Worm (Caenorhabditis elegans) whole organism, L1 larva: ENCODE results near the gene C35C5.9.
A peak's percentile ranks its signal among the peaks of the same experiment; 100 is the strongest.

ENCODE experiments used
- F16B12.6 ChIP-seq: fragments of 150-350 bp; optimal IDR thresholded peaks from 2 replicates; lab custom pipeline; 2014; ENCODE audit warnings: missing biosample characterization, missing genetic modification characterization
- aha-1 ChIP-seq: fragments of 150-350 bp; optimal IDR thresholded peaks from 2 replicates; lab custom pipeline; 2014; ENCODE audit warnings: missing biosample characterization, missing genetic modification characterization
- aly-2 ChIP-seq: fragments of 150-350 bp; optimal IDR thresholded peaks from 2 replicates; lab custom pipeline; 2014; ENCODE audit warnings: missing biosample characterization, missing genetic modification characterization
- blmp-1 ChIP-seq: fragments of 150-350 bp; optimal IDR thresholded peaks from 2 replicates; lab custom pipeline; 2014; ENCODE audit warnings: missing biosample characterization, missing genetic modification characterization
- ceh-63 ChIP-seq: fragments of 200-800 bp; sonication (Bioruptor generic); optimal IDR thresholded peaks from 2 replicates; lab custom pipeline; 2018; ENCODE audit warnings: mild to moderate bottlenecking, missing genetic modification characterization, missing compliant biosample characterization
- ceh-90 ChIP-seq: sonication (generic microtip); optimal IDR thresholded peaks from 2 replicates; lab custom pipeline; 2016; ENCODE audit warnings: missing genetic modification characterization, missing compliant biosample characterization
- dpl-1 ChIP-seq, 3 experiments: fragments of 150-350 bp in 2 of 3; sonication (generic microtip) in 1 of 3; optimal IDR thresholded peaks; 2 replicates each; lab custom pipeline; 2014 to 2017; ENCODE audit warnings: missing biosample characterization in 3 of 3, missing genetic modification characterization in 3 of 3, missing genetic modification reagents in 3 of 3
- egl-13 ChIP-seq: sonication (generic microtip); optimal IDR thresholded peaks from 2 replicates; lab custom pipeline; 2016; ENCODE audit warnings: missing genotype, missing genetic modification reagents, missing genetic modification characterization, missing compliant biosample characterization
- egl-27 ChIP-seq, 2 experiments: fragments of 150-350 bp in 1 of 2; sonication (generic microtip); optimal IDR thresholded peaks; 3 replicates each; lab custom pipeline; 2017 to 2018; ENCODE audit warnings: missing biosample characterization in 2 of 2, missing genetic modification characterization in 2 of 2, missing genetic modification reagents in 2 of 2
- elt-2 ChIP-seq: sonication (generic microtip); optimal IDR thresholded peaks from 2 replicates; lab custom pipeline; 2016; ENCODE audit warnings: missing genetic modification characterization, mild to moderate bottlenecking, inconsistent platforms, missing compliant biosample characterization, missing genetic modification reagents
- ets-5 ChIP-seq: fragments of 200-800 bp; sonication (Bioruptor generic); IDR thresholded peaks from 2 replicates; pipeline ENCODE4 v1.3.6; 2022; ENCODE audit warnings: missing genetic modification characterization, missing compliant biosample characterization
- fkh-10 ChIP-seq: sonication (generic microtip); optimal IDR thresholded peaks from 2 replicates; lab custom pipeline; 2017; ENCODE audit warnings: missing biosample characterization, missing genetic modification reagents, missing genetic modification characterization
- fos-1 ChIP-seq: fragments of 150-350 bp; optimal IDR thresholded peaks from 2 replicates; lab custom pipeline; 2014; ENCODE audit warnings: missing biosample characterization, missing genetic modification characterization
- jun-1 ChIP-seq: fragments of 150-350 bp; optimal IDR thresholded peaks from 2 replicates; lab custom pipeline; 2014; ENCODE audit warnings: missing biosample characterization, missing genetic modification reagents, missing genetic modification characterization
- lin-14 ChIP-seq: fragments of 200-800 bp; sonication (Bioruptor generic); optimal IDR thresholded peaks from 2 replicates; lab custom pipeline; 2018; ENCODE audit warnings: mild to moderate bottlenecking, missing genetic modification characterization, moderate library complexity, missing compliant biosample characterization
- lin-15B ChIP-seq: fragments of 150-350 bp; sonication (generic microtip); optimal IDR thresholded peaks from 3 replicates; lab custom pipeline; 2014; ENCODE audit warnings: missing biosample characterization, missing genetic modification characterization
- lin-35 ChIP-seq, 2 experiments: fragments of 150-350 bp; optimal IDR thresholded peaks; 2 replicates each; lab custom pipeline; 2014; ENCODE audit warnings: missing biosample characterization in 2 of 2, missing genetic modification characterization in 2 of 2, missing genetic modification reagents in 2 of 2
- lin-39 ChIP-seq: fragments of 150-350 bp; optimal IDR thresholded peaks from 2 replicates; lab custom pipeline; 2014; ENCODE audit warnings: missing biosample characterization, missing genetic modification reagents, missing genetic modification characterization
- lsy-2 ChIP-seq, 2 experiments: fragments of 150-350 bp; optimal IDR thresholded peaks; 2 replicates each; lab custom pipeline; 2014; ENCODE audit warnings: missing biosample characterization in 2 of 2, missing genetic modification characterization in 2 of 2
- mab-9 ChIP-seq: fragments of 200-800 bp; sonication (Bioruptor generic); IDR thresholded peaks from 2 replicates; pipeline ENCODE4 v1.3.6; 2022; ENCODE audit warnings: missing genetic modification reagents, missing genetic modification characterization, missing compliant biosample characterization
- mdl-1 ChIP-seq, 2 experiments: fragments of 150-350 bp; optimal IDR thresholded peaks; 2 replicates each; lab custom pipeline; 2014 to 2017; ENCODE audit warnings: missing biosample characterization in 2 of 2, missing genetic modification characterization in 2 of 2, inconsistent platforms in 1 of 2
- mep-1 ChIP-seq: fragments of 150-350 bp; optimal IDR thresholded peaks from 2 replicates; lab custom pipeline; 2014; ENCODE audit warnings: missing biosample characterization, missing genetic modification characterization
- nhr-11 ChIP-seq: fragments of 150-350 bp; optimal IDR thresholded peaks from 2 replicates; lab custom pipeline; 2014; ENCODE audit warnings: missing biosample characterization, missing genetic modification characterization
- nhr-20 ChIP-seq: sonication (generic microtip); optimal IDR thresholded peaks from 2 replicates; lab custom pipeline; 2016; ENCODE audit warnings: mild to moderate bottlenecking, missing genetic modification characterization, missing compliant biosample characterization
- nhr-237 ChIP-seq: fragments of 150-350 bp; optimal IDR thresholded peaks from 2 replicates; lab custom pipeline; 2014; ENCODE audit warnings: missing biosample characterization, missing genetic modification characterization
- nhr-28 ChIP-seq: fragments of 150-350 bp; optimal IDR thresholded peaks from 2 replicates; lab custom pipeline; 2014; ENCODE audit warnings: missing biosample characterization, missing genetic modification characterization
- nhr-47 ChIP-seq: sonication (generic microtip); optimal IDR thresholded peaks from 2 replicates; lab custom pipeline; 2016; ENCODE audit warnings: mild to moderate bottlenecking, missing genetic modification characterization, moderate library complexity, missing compliant biosample characterization
- nhr-71 ChIP-seq: sonication (generic microtip); optimal IDR thresholded peaks from 2 replicates; lab custom pipeline; 2016; ENCODE audit warnings: mild to moderate bottlenecking, missing genetic modification characterization, moderate library complexity, missing compliant biosample characterization
- nhr-84 ChIP-seq: sonication (generic microtip); optimal IDR thresholded peaks from 2 replicates; lab custom pipeline; 2017; ENCODE audit warnings: missing biosample characterization, missing genetic modification characterization
- nhr-85 ChIP-seq: sonication (generic microtip); peaks from one replicate; lab custom pipeline; 2016; ENCODE audit warnings: missing genetic modification characterization, inconsistent platforms, missing compliant biosample characterization
- nhr-90 ChIP-seq: sonication (generic microtip); optimal IDR thresholded peaks from 2 replicates; lab custom pipeline; 2016; ENCODE audit warnings: mild to moderate bottlenecking, missing genetic modification characterization, missing compliant biosample characterization; ENCODE audit not compliant: poor library complexity
- pqm-1 ChIP-seq: sonication (generic microtip); optimal IDR thresholded peaks from 3 replicates; lab custom pipeline; 2017; ENCODE audit warnings: missing biosample characterization, missing genetic modification characterization
- snpc-4 ChIP-seq: fragments of 150-350 bp; optimal IDR thresholded peaks from 2 replicates; lab custom pipeline; 2014; ENCODE audit warnings: missing biosample characterization, missing genetic modification characterization
- snu-23 ChIP-seq: sonication (generic microtip); optimal IDR thresholded peaks from 2 replicates; lab custom pipeline; 2016; ENCODE audit warnings: missing genetic modification characterization, missing compliant biosample characterization
- sup-37 ChIP-seq: fragments of 200-800 bp; sonication (Bioruptor generic); optimal IDR thresholded peaks from 2 replicates; lab custom pipeline; 2018; ENCODE audit warnings: mild to moderate bottlenecking, missing genetic modification characterization, missing compliant biosample characterization
- swsn-7 ChIP-seq: sonication (generic microtip); optimal IDR thresholded peaks from 2 replicates; lab custom pipeline; 2016; ENCODE audit warnings: missing genetic modification characterization, missing compliant biosample characterization
- tlp-1 ChIP-seq: fragments of 150-350 bp; optimal IDR thresholded peaks from 2 replicates; lab custom pipeline; 2014; ENCODE audit warnings: missing biosample characterization, missing genetic modification characterization
- unc-62 ChIP-seq: fragments of 150-350 bp; optimal IDR thresholded peaks from 2 replicates; lab custom pipeline; 2014; ENCODE audit warnings: missing biosample characterization, missing genetic modification reagents, missing genetic modification characterization
- unc-98 ChIP-seq: fragments of 200-800 bp; sonication (Bioruptor generic); IDR thresholded peaks from 2 replicates; pipeline ENCODE4 v1.3.6; 2022; ENCODE audit warnings: missing genetic modification characterization, missing compliant biosample characterization
- vab-15 ChIP-seq: sonication (generic microtip); optimal IDR thresholded peaks from 2 replicates; lab custom pipeline; 2017; ENCODE audit warnings: missing genotype, mild to moderate bottlenecking, missing genetic modification characterization, missing compliant biosample characterization
- zip-4 ChIP-seq: fragments of 200-800 bp; sonication (Bioruptor generic); optimal IDR thresholded peaks from 2 replicates; lab custom pipeline; 2018; ENCODE audit warnings: mild to moderate bottlenecking, missing genetic modification characterization, moderate library complexity, missing compliant biosample characterization

Gene C35C5.9

ce11 chrX:11515381-11515780 lies 21.0 kb upstream of the C35C5.9 start:
- TF ChIP-seq jun-1 (peak; percentile 27), pqm-1 (tag; lab: Kevin White, UChicago) (peak; percentile 36), mdl-1 (tag; optimal IDR thresholded peaks at IDR 0.05; lab: Kevin White, UChicago) (peak in 1 of 2 experiments; percentile 0), mab-9 (GFP tag; lab: Robert Waterston, UW) (no peak), nhr-90 (tag; lab: Kevin White, UChicago) (peak; percentile 11), elt-2 (tag; lab: Kevin White, UChicago) (peak; percentile 94), lin-35 (GFP tag; optimal IDR thresholded peaks at IDR 0.05; lab: Kevin White, UChicago) (peak in 1 of 2 experiments; percentile 26), lin-15B (tag; lab: Kevin White, UChicago) (no peak), fos-1 (tag; lab: Kevin White, UChicago) (no peak), nhr-84 (tag; lab: Kevin White, UChicago) (no peak), lin-14 (GFP tag; lab: Kevin White, UChicago) (peak; percentile 26)

DNA sequence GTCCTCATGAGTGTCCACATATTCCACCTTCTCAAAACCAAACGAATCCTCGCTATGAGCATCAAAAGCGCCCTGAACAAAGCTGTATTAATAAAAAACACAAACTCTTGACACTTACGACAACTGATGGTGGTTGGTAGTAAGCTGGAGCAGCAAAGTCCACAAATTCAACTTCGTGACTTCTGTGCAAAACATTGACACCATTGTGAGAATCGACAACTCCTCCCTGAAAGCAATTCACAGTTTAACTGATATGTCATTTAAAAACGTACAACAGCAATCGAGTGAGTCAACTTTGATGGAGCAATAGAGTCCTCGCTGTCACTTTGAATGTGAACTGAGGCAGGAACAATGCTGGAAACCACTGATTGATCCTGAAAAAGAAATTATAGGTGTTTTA lies 18.9 kb upstream of the C35C5.9 start:
- TF ChIP-seq fos-1 (tag; lab: Kevin White, UChicago) (no peak), lin-39 (tag; lab: Kevin White, UChicago) (no peak), blmp-1 (tag; lab: Kevin White, UChicago) (no peak), unc-98 (no peak), lsy-2 (tag; optimal IDR thresholded peaks at IDR 0.05; lab: Kevin White, UChicago) (no peak), ceh-90 (tag; lab: Kevin White, UChicago) (no peak), nhr-11 (tag; lab: Kevin White, UChicago) (no peak), mep-1 (tag; lab: Kevin White, UChicago) (no peak), nhr-20 (no peak), snu-23 (GFP tag; lab: Kevin White, UChicago) (no peak)

DNA sequence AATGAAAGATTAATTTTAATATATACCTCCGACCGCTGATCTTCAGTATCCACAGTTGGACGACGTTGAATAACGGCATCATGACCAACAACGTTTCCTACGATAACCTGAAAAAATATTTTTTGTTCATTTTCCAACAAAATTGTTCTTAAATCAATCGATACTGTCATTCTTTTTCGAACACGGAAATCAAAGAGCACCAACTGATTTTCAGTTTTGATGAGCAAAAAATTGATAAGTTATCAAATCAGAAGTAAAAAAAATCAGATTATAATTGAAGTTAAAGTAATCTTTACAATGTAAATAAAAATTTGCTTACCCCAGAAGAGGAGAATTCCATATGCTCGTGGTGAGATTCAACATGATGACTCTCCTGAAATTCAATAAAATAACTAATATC lies 18.0 kb upstream of the C35C5.9 start:
- TF ChIP-seq fkh-10 (GFP tag; lab: Kevin White, UChicago), result no peak

DNA sequence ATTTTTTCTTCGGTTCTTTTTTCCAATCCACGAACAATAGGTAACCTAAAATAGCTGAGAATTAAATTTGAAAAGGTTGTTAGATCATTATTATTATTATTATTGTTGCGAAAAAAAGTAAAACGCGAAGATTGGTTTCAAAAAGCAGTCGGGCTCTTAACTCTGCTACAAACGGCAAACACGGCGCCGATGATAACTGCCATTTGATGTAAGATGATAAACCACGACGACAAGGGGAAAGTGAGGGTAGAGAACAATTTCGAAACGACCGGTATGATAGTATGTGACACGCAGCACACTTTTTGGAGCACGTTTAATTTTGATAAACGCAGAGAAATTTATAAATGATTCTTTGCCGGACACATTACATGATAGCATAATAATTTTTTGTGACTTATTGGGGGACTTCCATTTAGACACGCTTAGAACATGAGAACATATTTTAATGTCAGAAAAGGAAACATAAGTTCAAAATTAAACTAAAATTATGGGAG lies 17.3 kb upstream of the C35C5.9 start, which contains the start of gene hpo-34:
Gene hpo-34 (minus strand): TSS at position 51 of the 494 bp plus-strand sequence.
- TF ChIP-seq mep-1 (tag; lab: Kevin White, UChicago) (no peak), sup-37 (GFP tag; lab: Kevin White, UChicago) (no peak), elt-2 (tag; lab: Kevin White, UChicago) (peak; percentile 85), nhr-71 (tag; lab: Kevin White, UChicago) (peak; percentile 16), lin-14 (GFP tag; lab: Kevin White, UChicago) (peak; percentile 19), ceh-90 (tag; lab: Kevin White, UChicago) (no peak), nhr-90 (tag; lab: Kevin White, UChicago) (peak; percentile 3), egl-27 (tag; optimal IDR thresholded peaks at IDR 0.05; lab: Kevin White, UChicago) (no peak), lin-35 (GFP tag; optimal IDR thresholded peaks at IDR 0.05; lab: Kevin White, UChicago) (peak in 1 of 2 experiments; percentile 38), mdl-1 (tag; optimal IDR thresholded peaks at IDR 0.05; lab: Kevin White, UChicago) (peak in 1 of 2 experiments; percentile 16), aly-2 (tag; lab: Kevin White, UChicago) (no peak)

DNA sequence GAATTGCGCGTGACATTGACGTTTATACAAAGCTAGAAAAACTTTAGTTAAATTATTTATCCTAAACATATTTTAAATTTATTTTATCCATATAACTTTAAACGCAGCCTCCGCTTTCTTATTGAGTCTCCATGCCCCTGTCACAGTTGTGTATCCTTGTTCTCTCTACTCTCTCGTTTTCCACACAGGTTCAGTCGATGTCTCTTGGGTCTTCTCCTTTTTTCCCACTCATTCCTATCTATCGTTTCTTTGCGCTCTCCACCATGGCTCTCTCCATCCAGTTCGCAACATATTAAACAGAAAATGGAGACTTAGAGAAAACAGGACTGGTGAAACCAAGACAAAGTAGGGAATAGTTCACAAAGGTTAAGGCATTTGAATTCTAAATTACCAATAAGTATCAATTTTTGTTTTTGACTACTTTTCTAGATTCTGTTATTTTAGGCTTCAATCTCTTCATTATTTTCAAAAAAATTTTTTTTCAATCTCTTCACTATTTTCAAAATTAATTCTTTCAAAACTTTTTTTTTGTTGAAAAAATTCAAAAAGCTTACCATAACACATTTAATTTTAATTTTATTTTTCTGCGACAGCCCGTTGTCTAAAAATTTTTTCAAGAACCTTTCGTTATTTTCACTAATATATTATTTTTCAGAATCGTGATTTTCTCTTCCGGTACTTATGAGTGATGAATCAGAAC lies 14.2 kb upstream of the C35C5.9 start, which contains the start of gene sdc-2:
Gene sdc-2 (plus strand): TSS at position 650 of the 700 bp plus-strand sequence.
- TF ChIP-seq zip-4 (GFP tag; lab: Kevin White, UChicago), result no peak
- TF ChIP-seq lin-39 (tag; lab: Kevin White, UChicago), result no peak
- no peak for TF ChIP-seq unc-62 (GFP tag; lab: Kevin White, UChicago)
- TF ChIP-seq aha-1 (tag; lab: Kevin White, UChicago), result no peak
- TF ChIP-seq egl-13 (tag; lab: Kevin White, UChicago), result peak; percentile 53
- no peak for TF ChIP-seq lin-15B (tag; lab: Kevin White, UChicago)
- no peak for TF ChIP-seq nhr-28 (tag; lab: Kevin White, UChicago)
- peak; percentile 60 for TF ChIP-seq nhr-85
- no peak for TF ChIP-seq F16B12.6
- TF ChIP-seq ets-5 (GFP tag; lab: Robert Waterston, UW), result no peak
- no peak for TF ChIP-seq pqm-1 (tag; lab: Kevin White, UChicago)
- TF ChIP-seq snpc-4, result no peak
- TF ChIP-seq swsn-7, result peak; percentile 68
- TF ChIP-seq mab-9 (GFP tag; lab: Robert Waterston, UW), result no peak
- peak; percentile 37 for TF ChIP-seq fkh-10 (GFP tag; lab: Kevin White, UChicago)
- peak in 1 of 2 experiments; percentile 68 for TF ChIP-seq mdl-1 (tag; optimal IDR thresholded peaks at IDR 0.05; lab: Kevin White, UChicago)
- no peak for TF ChIP-seq dpl-1 (GFP tag; optimal IDR thresholded peaks at IDR 0.05; lab: Kevin White, UChicago)
- peak; percentile 43 for TF ChIP-seq nhr-237 (tag; lab: Kevin White, UChicago)
- peak; percentile 84 for TF ChIP-seq lin-14 (GFP tag; lab: Kevin White, UChicago)
- no peak for TF ChIP-seq vab-15 (tag; lab: Kevin White, UChicago)
- peak; percentile 82 for TF ChIP-seq nhr-47
- TF ChIP-seq ceh-63 (GFP tag; lab: Kevin White, UChicago), result no peak
- TF ChIP-seq tlp-1, result no peak
- peak; percentile 66 for TF ChIP-seq blmp-1 (tag; lab: Kevin White, UChicago)
